Fruit fly (Drosophila melanogaster): Measurements from ENCODE around the gene CG31546.

The CG31546 gene

dm6 chr3R:5613114-5613443 is 22.3 kb downstream of the CG31546 start, which contains the start of gene Atu:
Atu (plus strand) TSS chr3R:5613358.
- TF ChIP-seq CG33017 (tag; optimal IDR thresholded peaks at IDR 0.05) (no peak), CG1620 (GFP tag; optimal IDR thresholded peaks at IDR 0.05) (no peak), Crg-1 (GFP tag; optimal IDR thresholded peaks at IDR 0.05) (peak; percentile 14), CG7101 (tag; optimal IDR thresholded peaks at IDR 0.05) (peak; percentile 23), bab1 (GFP tag; optimal IDR thresholded peaks at IDR 0.05) (peak; percentile 40), Mnt (GFP tag; optimal IDR thresholded peaks at IDR 0.05) (peak; percentile 36), cnc (optimal IDR thresholded peaks at IDR 0.05) (no peak), toe (GFP tag; optimal IDR thresholded peaks at IDR 0.05) (no peak), CG7045 (GFP tag; optimal IDR thresholded peaks at IDR 0.05) (peak; percentile 23), tj (GFP tag; optimal IDR thresholded peaks at IDR 0.05) (peak; percentile 26), CG12768 (GFP tag; optimal IDR thresholded peaks at IDR 0.05) (peak; percentile 7), ovo (GFP tag; optimal IDR thresholded peaks at IDR 0.05) (peak; percentile 46), pad (GFP tag; optimal IDR thresholded peaks at IDR 0.05) (peak; percentile 5), CG11617 (GFP tag; optimal IDR thresholded peaks at IDR 0.05) (peak; percentile 59), Hr96 (GFP tag; optimal IDR thresholded peaks at IDR 0.05) (no peak)

dm6 chr3R:5612372-5613113 is 22.9 kb downstream of the CG31546 start, which contains the start of gene Rga:
Rga (minus strand) TSS chr3R:5613112.
- TF ChIP-seq tj (GFP tag; optimal IDR thresholded peaks at IDR 0.05) (peak; percentile 2), Crg-1 (GFP tag; optimal IDR thresholded peaks at IDR 0.05) (no peak)

dm6 chr3R:5611733-5612132 is 23.7 kb downstream of the CG31546 start:
- no peak for TF ChIP-seq Clk (GFP tag; optimal IDR thresholded peaks at IDR 0.05)
- no peak for TF ChIP-seq toe (GFP tag; optimal IDR thresholded peaks at IDR 0.05)
- TF ChIP-seq CG33017 (tag; optimal IDR thresholded peaks at IDR 0.05) = no peak
- TF ChIP-seq Hr96 (GFP tag; optimal IDR thresholded peaks at IDR 0.05) = no peak

dm6 chr3R:5611167-5611566 is 24.3 kb downstream of the CG31546 start:
- no peak for TF ChIP-seq kay (GFP tag; ENCODE audit: borderline replicate concordance)
- peak; percentile 0 for TF ChIP-seq pad (GFP tag; optimal IDR thresholded peaks at IDR 0.05)

- no peak for TF ChIP-seq cnc (optimal IDR thresholded peaks at IDR 0.05)
- TF ChIP-seq CG7101 (tag; optimal IDR thresholded peaks at IDR 0.05) = no peak
- no peak for TF ChIP-seq Hr96 (GFP tag; optimal IDR thresholded peaks at IDR 0.05)
- no peak for TF ChIP-seq tj (GFP tag; optimal IDR thresholded peaks at IDR 0.05)
- TF ChIP-seq CG12768 (GFP tag; optimal IDR thresholded peaks at IDR 0.05) = no peak
- no peak for TF ChIP-seq cic (GFP tag; optimal IDR thresholded peaks at IDR 0.05)
- TF ChIP-seq CG5204 (GFP tag; optimal IDR thresholded peaks at IDR 0.05) = no peak
- TF ChIP-seq CG7045 (GFP tag; optimal IDR thresholded peaks at IDR 0.05) = no peak
- TF ChIP-seq CG1620 (GFP tag; optimal IDR thresholded peaks at IDR 0.05) = no peak
Observed at dm6 chr3R:5610656-5611055, 24.8 kb downstream of the CG31546 start.

- TF ChIP-seq tj (GFP tag; optimal IDR thresholded peaks at IDR 0.05) (no peak), ovo (GFP tag; optimal IDR thresholded peaks at IDR 0.05) (no peak), Hr96 (GFP tag; optimal IDR thresholded peaks at IDR 0.05) (no peak), CG1620 (GFP tag; optimal IDR thresholded peaks at IDR 0.05) (no peak), CG7101 (tag; optimal IDR thresholded peaks at IDR 0.05) (no peak), CG7045 (GFP tag; optimal IDR thresholded peaks at IDR 0.05) (no peak), CG33017 (tag; optimal IDR thresholded peaks at IDR 0.05) (no peak), toe (GFP tag; optimal IDR thresholded peaks at IDR 0.05) (no peak), Mnt (GFP tag; optimal IDR thresholded peaks at IDR 0.05) (no peak), Clk (GFP tag; optimal IDR thresholded peaks at IDR 0.05) (no peak), CG14711 (tag; optimal IDR thresholded peaks at IDR 0.05) (no peak), bab1 (GFP tag; optimal IDR thresholded peaks at IDR 0.05) (no peak), CG11617 (GFP tag; optimal IDR thresholded peaks at IDR 0.05) (no peak)
Observed at dm6 chr3R:5608422-5608821, 27.0 kb downstream of the CG31546 start.

- TF ChIP-seq bab1 (GFP tag; optimal IDR thresholded peaks at IDR 0.05) (peak; percentile 72), ovo (GFP tag; optimal IDR thresholded peaks at IDR 0.05) (no peak), toe (GFP tag; optimal IDR thresholded peaks at IDR 0.05) (no peak), Clk (GFP tag; optimal IDR thresholded peaks at IDR 0.05) (no peak), Crg-1 (GFP tag; optimal IDR thresholded peaks at IDR 0.05) (no peak), cic (GFP tag; optimal IDR thresholded peaks at IDR 0.05) (peak; percentile 25), CG11617 (GFP tag; optimal IDR thresholded peaks at IDR 0.05) (peak; percentile 43), CG12768 (GFP tag; optimal IDR thresholded peaks at IDR 0.05) (peak; percentile 11), Hr96 (GFP tag; optimal IDR thresholded peaks at IDR 0.05) (no peak), Mnt (GFP tag; optimal IDR thresholded peaks at IDR 0.05) (peak; percentile 59), tj (GFP tag; optimal IDR thresholded peaks at IDR 0.05) (no peak), cnc (optimal IDR thresholded peaks at IDR 0.05) (no peak), CG33017 (tag; optimal IDR thresholded peaks at IDR 0.05) (peak; percentile 52), CG14711 (tag; optimal IDR thresholded peaks at IDR 0.05) (peak; percentile 99), CG7045 (GFP tag; optimal IDR thresholded peaks at IDR 0.05) (peak; percentile 44), CG5204 (GFP tag; optimal IDR thresholded peaks at IDR 0.05) (no peak), CG7101 (tag; optimal IDR thresholded peaks at IDR 0.05) (peak; percentile 60), pad (GFP tag; optimal IDR thresholded peaks at IDR 0.05) (peak; percentile 32), CG1620 (GFP tag; optimal IDR thresholded peaks at IDR 0.05) (peak; percentile 45), kay (GFP tag; ENCODE audit: borderline replicate concordance) (no peak)
Observed at dm6 chr3R:5606477-5606876, 28.9 kb downstream of the CG31546 start, which contains the start of gene asl. asl (minus strand) TSS chr3R:5606543.

Measured in whole organism, adult.